Worm (Caenorhabditis elegans) whole organism, late embryonic: ENCODE measurements around the gene Y56A3A.22.

Experiments
- C38D4.7 ChIP-seq: fragments of 200-800 bp; sonication (Bioruptor generic); optimal IDR thresholded peaks from 2 replicates; lab custom pipeline; 2018; ENCODE audit warnings: mild to moderate bottlenecking, missing genetic modification characterization, moderate library complexity, missing compliant biosample characterization
- K02D7.2 ChIP-seq: sonication (generic microtip); optimal IDR thresholded peaks from 2 replicates; lab custom pipeline; 2017; ENCODE audit warnings: mild to moderate bottlenecking, missing genetic modification characterization, missing compliant biosample characterization
- Y22D7AL.16 ChIP-seq: sonication (generic microtip); optimal IDR thresholded peaks from 2 replicates; lab custom pipeline; 2016; ENCODE audit warnings: missing genetic modification characterization, missing compliant biosample characterization
- ama-1 ChIP-seq: fragments of 150-350 bp; optimal IDR thresholded peaks from 2 replicates; lab custom pipeline; 2014
- ceh-14 ChIP-seq: sonication (generic microtip); optimal IDR thresholded peaks from 2 replicates; lab custom pipeline; 2016; ENCODE audit warnings: missing genotype, missing genetic modification characterization, missing compliant biosample characterization
- ceh-18 ChIP-seq: sonication (generic microtip); optimal IDR thresholded peaks from 2 replicates; lab custom pipeline; 2016; ENCODE audit warnings: missing genetic modification characterization, missing compliant biosample characterization
- ceh-22 ChIP-seq: sonication (generic microtip); optimal IDR thresholded peaks from 2 replicates; lab custom pipeline; 2017; ENCODE audit warnings: missing biosample characterization, missing genetic modification characterization
- ceh-30 ChIP-seq: fragments of 150-350 bp; optimal IDR thresholded peaks from 2 replicates; lab custom pipeline; 2014; ENCODE audit warnings: missing biosample characterization, missing genetic modification characterization
- ceh-34 ChIP-seq: sonication (generic microtip); optimal IDR thresholded peaks from 2 replicates; lab custom pipeline; 2016; ENCODE audit warnings: mild to moderate bottlenecking, missing genetic modification characterization, missing compliant biosample characterization
- ceh-45 ChIP-seq: fragments of 200-800 bp; sonication (Bioruptor generic); IDR thresholded peaks from 2 replicates; pipeline ENCODE4 v1.3.6; 2022; ENCODE audit warnings: missing genetic modification reagents, missing genetic modification characterization, missing compliant biosample characterization
- ceh-6 ChIP-seq: fragments of 200-800 bp; sonication (Bioruptor generic); optimal IDR thresholded peaks from 2 replicates; lab custom pipeline; 2018; ENCODE audit warnings: mild to moderate bottlenecking, missing genetic modification characterization, missing compliant biosample characterization
- elt-4 ChIP-seq: sonication (generic microtip); optimal IDR thresholded peaks from 2 replicates; lab custom pipeline; 2016; ENCODE audit warnings: missing genetic modification characterization, missing compliant biosample characterization
- ets-4 ChIP-seq: sonication (generic microtip); optimal IDR thresholded peaks from 2 replicates; lab custom pipeline; 2016; ENCODE audit warnings: missing genetic modification characterization, missing compliant biosample characterization
- eyg-1 ChIP-seq: sonication (generic microtip); optimal IDR thresholded peaks from 2 replicates; lab custom pipeline; 2016; ENCODE audit warnings: missing genotype, missing genetic modification characterization, missing compliant biosample characterization
- fkh-6 ChIP-seq: sonication (generic microtip); optimal IDR thresholded peaks from 2 replicates; lab custom pipeline; 2016; ENCODE audit warnings: missing genetic modification characterization, missing compliant biosample characterization
- gmeb-2 ChIP-seq: sonication (generic microtip); optimal IDR thresholded peaks from 2 replicates; lab custom pipeline; 2016; ENCODE audit warnings: missing genetic modification characterization, inconsistent platforms, missing compliant biosample characterization
- hlh-15 ChIP-seq: sonication (generic microtip); optimal IDR thresholded peaks from 2 replicates; lab custom pipeline; 2016; ENCODE audit warnings: missing genetic modification characterization, missing compliant biosample characterization
- hlh-30 ChIP-seq: sonication (generic microtip); optimal IDR thresholded peaks from 2 replicates; lab custom pipeline; 2017; ENCODE audit warnings: antibody characterized with exemption, missing genetic modification characterization, missing compliant biosample characterization; ENCODE audit not compliant: insufficient read depth
- hlh-6 ChIP-seq: sonication (generic microtip); optimal IDR thresholded peaks from 2 replicates; lab custom pipeline; 2016; ENCODE audit warnings: missing genotype, missing genetic modification characterization, missing compliant biosample characterization
- madf-2 ChIP-seq: sonication (generic microtip); optimal IDR thresholded peaks from 2 replicates; lab custom pipeline; 2017; ENCODE audit warnings: missing genetic modification characterization, missing compliant biosample characterization
- mec-3 ChIP-seq: sonication (generic microtip); optimal IDR thresholded peaks from 2 replicates; lab custom pipeline; 2016; ENCODE audit warnings: borderline replicate concordance, missing genetic modification characterization, missing compliant biosample characterization
- nfya-1 ChIP-seq: sonication (generic microtip); optimal IDR thresholded peaks from 2 replicates; lab custom pipeline; 2017; ENCODE audit warnings: missing genetic modification characterization, mild to moderate bottlenecking, missing compliant biosample characterization, antibody characterized with exemption, moderate library complexity
- pat-9 ChIP-seq: fragments of 200-800 bp; sonication (Bioruptor generic); optimal IDR thresholded peaks from 2 replicates; lab custom pipeline; 2018; ENCODE audit warnings: mild to moderate bottlenecking, missing genetic modification characterization, moderate library complexity, missing compliant biosample characterization
- pha-2 ChIP-seq: sonication (generic microtip); optimal IDR thresholded peaks from 2 replicates; lab custom pipeline; 2017; ENCODE audit warnings: mild to moderate bottlenecking, missing genetic modification characterization, missing compliant biosample characterization
- pha-4 ChIP-seq: fragments of 150-350 bp; optimal IDR thresholded peaks from 2 replicates; lab custom pipeline; 2018; ENCODE audit warnings: missing biosample characterization, missing genetic modification reagents, missing genetic modification characterization
- pqm-1 ChIP-seq: sonication (generic microtip); optimal IDR thresholded peaks from 2 replicates; lab custom pipeline; 2016; ENCODE audit warnings: missing genetic modification characterization, missing compliant biosample characterization
- ref-2 ChIP-seq: sonication (generic microtip); optimal IDR thresholded peaks from 2 replicates; lab custom pipeline; 2016; ENCODE audit warnings: missing genetic modification characterization, missing compliant biosample characterization
- rnt-1 ChIP-seq: sonication (generic microtip); optimal IDR thresholded peaks from 2 replicates; lab custom pipeline; 2016; ENCODE audit warnings: missing genetic modification characterization, missing compliant biosample characterization
- sox-4 ChIP-seq: sonication (generic microtip); optimal IDR thresholded peaks from 2 replicates; lab custom pipeline; 2017; ENCODE audit warnings: mild to moderate bottlenecking, missing genetic modification characterization, inconsistent platforms, missing compliant biosample characterization
- tbx-7 ChIP-seq: sonication (generic microtip); optimal IDR thresholded peaks from 2 replicates; lab custom pipeline; 2016; ENCODE audit warnings: missing genotype, missing genetic modification characterization, missing compliant biosample characterization
- ttx-3 ChIP-seq: sonication (generic microtip); optimal IDR thresholded peaks from 2 replicates; lab custom pipeline; 2016; ENCODE audit warnings: missing genetic modification reagents, missing genetic modification characterization, missing compliant biosample characterization
- unc-42 ChIP-seq: sonication (generic microtip); optimal IDR thresholded peaks from 2 replicates; lab custom pipeline; 2016; ENCODE audit warnings: missing genotype, missing genetic modification characterization, missing compliant biosample characterization
- unc-86 ChIP-seq: sonication (generic microtip); optimal IDR thresholded peaks from 2 replicates; lab custom pipeline; 2016; ENCODE audit warnings: missing genetic modification characterization, missing compliant biosample characterization

Y56A3A.22 gene

DNA sequence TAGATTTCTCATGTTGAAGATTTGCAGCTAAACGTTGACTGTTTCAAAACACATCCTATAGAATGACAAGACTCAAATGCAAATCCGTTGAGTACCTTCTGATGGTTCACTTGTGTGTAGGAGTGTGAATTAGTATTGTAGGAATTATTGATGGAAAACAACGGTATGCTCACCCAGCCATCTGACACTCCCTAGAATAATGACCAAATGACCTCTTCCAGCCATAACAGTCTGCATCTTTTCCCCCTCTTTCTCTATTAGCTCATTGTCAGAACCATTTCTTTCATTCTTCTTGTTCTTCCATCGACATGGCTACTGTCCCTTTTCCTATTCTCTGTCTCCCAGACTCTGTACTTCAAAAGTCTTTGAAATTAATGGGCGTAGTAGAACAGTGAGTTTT is 12.8 kb upstream of the Y56A3A.22 start, which contains the start of gene fbxb-24:
Gene fbxb-24, plus strand, starts transcription at position 301 of the 400 bp plus-strand sequence.
- no peak for TF ChIP-seq ttx-3 (tag; lab: Kevin White, UChicago)
- TF ChIP-seq hlh-30 (tag; lab: Kevin White, UChicago) = no peak
- no peak for TF ChIP-seq sox-4 (tag; lab: Kevin White, UChicago)
- no peak for TF ChIP-seq madf-2 (tag; lab: Kevin White, UChicago)
- no peak for TF ChIP-seq mec-3 (tag; lab: Kevin White, UChicago)
- no peak for TF ChIP-seq tbx-7
- no peak for TF ChIP-seq pat-9 (tag; lab: Kevin White, UChicago)

ce11 chrIII:11909778-11910177 is 11.7 kb upstream of the Y56A3A.22 start, which contains the start of gene faah-4:
Gene faah-4 (minus strand): TSS chrIII:11909878.
- TF ChIP-seq pqm-1 (tag; lab: Kevin White, UChicago) = no peak
- TF ChIP-seq ets-4 (tag; lab: Kevin White, UChicago) = no peak
- no peak for TF ChIP-seq pha-2 (tag; lab: Kevin White, UChicago)
- TF ChIP-seq unc-86 = no peak
- no peak for TF ChIP-seq ama-1 (lab: Kevin White, UChicago)
- no peak for TF ChIP-seq elt-4 (tag; lab: Kevin White, UChicago)
- TF ChIP-seq gmeb-2 (tag; lab: Kevin White, UChicago) = no peak
- no peak for TF ChIP-seq Y22D7AL.16 (tag; lab: Kevin White, UChicago)
- no peak for TF ChIP-seq ceh-14
- TF ChIP-seq C38D4.7 (GFP tag; lab: Kevin White, UChicago) = no peak
- TF ChIP-seq hlh-15 = no peak
- no peak for TF ChIP-seq pha-4 (tag; lab: Kevin White, UChicago)
- no peak for TF ChIP-seq pat-9 (tag; lab: Kevin White, UChicago)
- no peak for TF ChIP-seq eyg-1
- TF ChIP-seq tbx-7 = no peak
- TF ChIP-seq ceh-18 (tag; lab: Kevin White, UChicago) = no peak
- no peak for TF ChIP-seq ceh-45
- no peak for TF ChIP-seq K02D7.2 (tag; lab: Kevin White, UChicago)
- no peak for TF ChIP-seq unc-42
- no peak for TF ChIP-seq fkh-6 (tag; lab: Kevin White, UChicago)

ce11 chrIII:11914220-11914619 is 7.3 kb upstream of the Y56A3A.22 start, which contains the start of gene Y56A3A.16:
Gene Y56A3A.16 (minus strand): TSS chrIII:11914320.
- TF ChIP-seq ceh-30 (tag; lab: Kevin White, UChicago) = no peak

ce11 chrIII:11915666-11916065 is 5.8 kb upstream of the Y56A3A.22 start, which contains the start of the genes ndab-1 and npp-16:
Gene ndab-1 (minus strand): TSS chrIII:11915712.
Gene npp-16 (plus strand): TSS chrIII:11915928.
- TF ChIP-seq ref-2 (peak; percentile 8), ceh-22 (tag; lab: Kevin White, UChicago) (no peak), K02D7.2 (tag; lab: Kevin White, UChicago) (peak; percentile 14), nfya-1 (tag; lab: Kevin White, UChicago) (peak; percentile 17), rnt-1 (tag; lab: Kevin White, UChicago) (no peak)
- TF ChIP-seq, all 69 proteins: peak for 3

ce11 chrIII:11916260-11916659 is 5.2 kb upstream of the Y56A3A.22 start:
- TF ChIP-seq hlh-6 (tag; lab: Kevin White, UChicago) (no peak), pat-9 (tag; lab: Kevin White, UChicago) (no peak), eyg-1 (no peak), ceh-6 (GFP tag; lab: Kevin White, UChicago) (no peak), madf-2 (tag; lab: Kevin White, UChicago) (no peak), ceh-22 (tag; lab: Kevin White, UChicago) (no peak), unc-42 (no peak), ama-1 (lab: Kevin White, UChicago) (no peak), unc-86 (no peak), ttx-3 (tag; lab: Kevin White, UChicago) (no peak), ceh-34 (tag; lab: Kevin White, UChicago) (no peak), rnt-1 (tag; lab: Kevin White, UChicago) (no peak), pha-4 (tag; lab: Kevin White, UChicago) (no peak), ceh-18 (tag; lab: Kevin White, UChicago) (no peak)
